Worm (Caenorhabditis elegans) whole organism, mixed stage, embryonic: ENCODE data around the gene C08G9.2.

Experiments
- elt-3 ChIP-seq: fragments of 150-350 bp; optimal IDR thresholded peaks from 2 replicates; lab custom pipeline; 2014; ENCODE audit warnings: missing biosample characterization, missing genetic modification characterization
- hlh-1 ChIP-seq: fragments of 150-350 bp; optimal IDR thresholded peaks from 2 replicates; lab custom pipeline; 2014; ENCODE audit warnings: missing biosample characterization, missing genetic modification reagents, missing genetic modification characterization
- nhr-2 ChIP-seq: fragments of 150-350 bp; optimal IDR thresholded peaks from 2 replicates; lab custom pipeline; 2014; ENCODE audit warnings: missing biosample characterization, missing genetic modification characterization
- snpc-4 ChIP-seq: fragments of 150-350 bp; optimal IDR thresholded peaks from 2 replicates; lab custom pipeline; 2014; ENCODE audit warnings: missing biosample characterization, missing genetic modification characterization
- ztf-11 ChIP-seq: fragments of 150-350 bp; optimal IDR thresholded peaks from 2 replicates; lab custom pipeline; 2014; ENCODE audit warnings: missing biosample characterization, missing genetic modification characterization

- TF ChIP-seq ztf-11 (tag; lab: Kevin White, UChicago), result no peak
- no peak for TF ChIP-seq elt-3 (tag; lab: Kevin White, UChicago)
- no peak for TF ChIP-seq hlh-1
- no peak for TF ChIP-seq nhr-2 (tag; lab: Kevin White, UChicago)
- no peak for TF ChIP-seq snpc-4 (tag; lab: Kevin White, UChicago)
Measured at ce11 chrIV:7633020-7633419, 39.8 kb downstream of the C08G9.2 start, which contains the start of gene plp-1.
